Worm (Caenorhabditis elegans) whole organism, late embryonic: ENCODE results near the gene col-143.

ENCODE experiments used
- C38D4.7 ChIP-seq: fragments of 200-800 bp; sonication (Bioruptor generic); optimal IDR thresholded peaks from 2 replicates; lab custom pipeline; 2018; ENCODE audit warnings: mild to moderate bottlenecking, missing genetic modification characterization, moderate library complexity, missing compliant biosample characterization
- F13H6.1 ChIP-seq: sonication (generic microtip); optimal IDR thresholded peaks from 2 replicates; lab custom pipeline; 2016; ENCODE audit warnings: missing genetic modification characterization, missing compliant biosample characterization
- K02D7.2 ChIP-seq: sonication (generic microtip); optimal IDR thresholded peaks from 2 replicates; lab custom pipeline; 2017; ENCODE audit warnings: mild to moderate bottlenecking, missing genetic modification characterization, missing compliant biosample characterization
- T23F11.4 ChIP-seq: fragments of 200-800 bp; sonication (Bioruptor generic); optimal IDR thresholded peaks from 2 replicates; lab custom pipeline; 2018; ENCODE audit warnings: mild to moderate bottlenecking, missing genetic modification characterization, missing compliant biosample characterization
- ahr-1 ChIP-seq: sonication (generic microtip); optimal IDR thresholded peaks from 2 replicates; lab custom pipeline; 2016; ENCODE audit warnings: missing genetic modification characterization, missing compliant biosample characterization
- ama-1 ChIP-seq: fragments of 150-350 bp; optimal IDR thresholded peaks from 2 replicates; lab custom pipeline; 2014
- ceh-24 ChIP-seq: sonication (generic microtip); optimal IDR thresholded peaks from 2 replicates; lab custom pipeline; 2016; ENCODE audit warnings: mild to moderate bottlenecking, missing genetic modification characterization, missing compliant biosample characterization
- ceh-30 ChIP-seq: fragments of 150-350 bp; optimal IDR thresholded peaks from 2 replicates; lab custom pipeline; 2014; ENCODE audit warnings: missing biosample characterization, missing genetic modification characterization
- ceh-31 ChIP-seq: sonication (generic microtip); optimal IDR thresholded peaks from 2 replicates; lab custom pipeline; 2016; ENCODE audit warnings: missing genetic modification characterization, missing compliant biosample characterization
- ceh-34 ChIP-seq: sonication (generic microtip); optimal IDR thresholded peaks from 2 replicates; lab custom pipeline; 2016; ENCODE audit warnings: mild to moderate bottlenecking, missing genetic modification characterization, missing compliant biosample characterization
- ceh-6 ChIP-seq: fragments of 200-800 bp; sonication (Bioruptor generic); optimal IDR thresholded peaks from 2 replicates; lab custom pipeline; 2018; ENCODE audit warnings: mild to moderate bottlenecking, missing genetic modification characterization, missing compliant biosample characterization
- dmd-4 ChIP-seq: sonication (generic microtip); optimal IDR thresholded peaks from 2 replicates; lab custom pipeline; 2016; ENCODE audit warnings: borderline replicate concordance, missing genetic modification characterization, missing compliant biosample characterization
- dve-1 ChIP-seq: sonication (generic microtip); optimal IDR thresholded peaks from 2 replicates; lab custom pipeline; 2017; ENCODE audit warnings: antibody characterized with exemption, mild to moderate bottlenecking, missing genetic modification characterization, missing compliant biosample characterization
- elt-2 ChIP-seq: sonication (generic microtip); optimal IDR thresholded peaks from 2 replicates; lab custom pipeline; 2016; ENCODE audit warnings: missing genetic modification reagents, missing genetic modification characterization, missing compliant biosample characterization
- elt-4 ChIP-seq: sonication (generic microtip); optimal IDR thresholded peaks from 2 replicates; lab custom pipeline; 2016; ENCODE audit warnings: missing genetic modification characterization, missing compliant biosample characterization
- eyg-1 ChIP-seq: sonication (generic microtip); optimal IDR thresholded peaks from 2 replicates; lab custom pipeline; 2016; ENCODE audit warnings: missing genotype, missing genetic modification characterization, missing compliant biosample characterization
- fkh-10 ChIP-seq: fragments of 150-350 bp; optimal IDR thresholded peaks from 2 replicates; lab custom pipeline; 2014; ENCODE audit warnings: missing biosample characterization, missing genetic modification reagents, missing genetic modification characterization
- gmeb-2 ChIP-seq: sonication (generic microtip); optimal IDR thresholded peaks from 2 replicates; lab custom pipeline; 2016; ENCODE audit warnings: missing genetic modification characterization, inconsistent platforms, missing compliant biosample characterization
- hlh-13 ChIP-seq: fragments of 200-800 bp; sonication (Bioruptor generic); optimal IDR thresholded peaks from 2 replicates; lab custom pipeline; 2018; ENCODE audit warnings: mild to moderate bottlenecking, missing genetic modification characterization, missing compliant biosample characterization
- hlh-30 ChIP-seq: sonication (generic microtip); optimal IDR thresholded peaks from 2 replicates; lab custom pipeline; 2017; ENCODE audit warnings: antibody characterized with exemption, missing genetic modification characterization, missing compliant biosample characterization; ENCODE audit not compliant: insufficient read depth
- hlh-6 ChIP-seq: sonication (generic microtip); optimal IDR thresholded peaks from 2 replicates; lab custom pipeline; 2016; ENCODE audit warnings: missing genotype, missing genetic modification characterization, missing compliant biosample characterization
- hlh-8 ChIP-seq: sonication (generic microtip); optimal IDR thresholded peaks from 2 replicates; lab custom pipeline; 2016; ENCODE audit warnings: missing genotype, missing genetic modification characterization, missing compliant biosample characterization
- lin-11 ChIP-seq: fragments of 200-800 bp; sonication (Bioruptor generic); optimal IDR thresholded peaks from 2 replicates; lab custom pipeline; 2018; ENCODE audit warnings: mild to moderate bottlenecking, missing genetic modification characterization, missing compliant biosample characterization
- nfya-1 ChIP-seq: sonication (generic microtip); optimal IDR thresholded peaks from 2 replicates; lab custom pipeline; 2017; ENCODE audit warnings: missing genetic modification characterization, mild to moderate bottlenecking, missing compliant biosample characterization, antibody characterized with exemption, moderate library complexity
- nhr-11 ChIP-seq: fragments of 150-350 bp; optimal IDR thresholded peaks from 2 replicates; lab custom pipeline; 2014; ENCODE audit warnings: missing biosample characterization, missing genetic modification characterization
- nhr-232 ChIP-seq: sonication (generic microtip); optimal IDR thresholded peaks from 2 replicates; lab custom pipeline; 2016; ENCODE audit warnings: missing genetic modification characterization, missing compliant biosample characterization
- npax-4 ChIP-seq: sonication (generic microtip); optimal IDR thresholded peaks from 2 replicates; lab custom pipeline; 2016; ENCODE audit warnings: missing genetic modification characterization, missing compliant biosample characterization
- pat-9 ChIP-seq: fragments of 200-800 bp; sonication (Bioruptor generic); optimal IDR thresholded peaks from 2 replicates; lab custom pipeline; 2018; ENCODE audit warnings: mild to moderate bottlenecking, missing genetic modification characterization, moderate library complexity, missing compliant biosample characterization
- pha-2 ChIP-seq: sonication (generic microtip); optimal IDR thresholded peaks from 2 replicates; lab custom pipeline; 2017; ENCODE audit warnings: mild to moderate bottlenecking, missing genetic modification characterization, missing compliant biosample characterization
- pha-4 ChIP-seq: fragments of 150-350 bp; optimal IDR thresholded peaks from 2 replicates; lab custom pipeline; 2018; ENCODE audit warnings: missing biosample characterization, missing genetic modification reagents, missing genetic modification characterization
- pqm-1 ChIP-seq: sonication (generic microtip); optimal IDR thresholded peaks from 2 replicates; lab custom pipeline; 2016; ENCODE audit warnings: missing genetic modification characterization, missing compliant biosample characterization
- pros-1 ChIP-seq: fragments of 150-350 bp; optimal IDR thresholded peaks from 2 replicates; lab custom pipeline; 2014; ENCODE audit warnings: missing biosample characterization, missing genetic modification reagents, missing genetic modification characterization
- ref-2 ChIP-seq: sonication (generic microtip); optimal IDR thresholded peaks from 2 replicates; lab custom pipeline; 2016; ENCODE audit warnings: missing genetic modification characterization, missing compliant biosample characterization
- sdc-2 ChIP-seq: sonication (generic microtip); optimal IDR thresholded peaks from 2 replicates; lab custom pipeline; 2016; ENCODE audit warnings: missing genotype, missing genetic modification characterization, missing compliant biosample characterization
- sox-2 ChIP-seq: fragments of 200-800 bp; sonication (Bioruptor generic); IDR thresholded peaks from 2 replicates; pipeline ENCODE4 v1.3.6; 2022; ENCODE audit warnings: missing genetic modification reagents, missing genetic modification characterization, missing compliant biosample characterization
- syd-9 ChIP-seq: sonication (generic microtip); optimal IDR thresholded peaks from 2 replicates; lab custom pipeline; 2016; ENCODE audit warnings: mild to moderate bottlenecking, missing genetic modification characterization, moderate library complexity, missing compliant biosample characterization
- tbx-2 ChIP-seq: sonication (generic microtip); optimal IDR thresholded peaks from 2 replicates; lab custom pipeline; 2016; ENCODE audit warnings: missing genetic modification characterization, missing compliant biosample characterization
- tbx-7 ChIP-seq: sonication (generic microtip); optimal IDR thresholded peaks from 2 replicates; lab custom pipeline; 2016; ENCODE audit warnings: missing genotype, missing genetic modification characterization, missing compliant biosample characterization
- ttx-3 ChIP-seq: sonication (generic microtip); optimal IDR thresholded peaks from 2 replicates; lab custom pipeline; 2016; ENCODE audit warnings: missing genetic modification reagents, missing genetic modification characterization, missing compliant biosample characterization
- unc-3 ChIP-seq, 2 experiments: fragments of 200-800 bp in 1 of 2; sonication (Bioruptor generic) in 1 of 2; sonication (generic microtip) in 1 of 2; conservative IDR thresholded peaks in 1 of 2; optimal IDR thresholded peaks in 1 of 2; 2 replicates each; pipeline versions ENCODE4 v1.3.6 to Lab custom; 2016 to 2022; ENCODE audit warnings: missing compliant biosample characterization in 2 of 2, missing genetic modification characterization in 2 of 2, missing genetic modification reagents in 1 of 2
- unc-42 ChIP-seq: sonication (generic microtip); optimal IDR thresholded peaks from 2 replicates; lab custom pipeline; 2016; ENCODE audit warnings: missing genotype, missing genetic modification characterization, missing compliant biosample characterization
- unc-55 ChIP-seq: sonication (generic microtip); optimal IDR thresholded peaks from 2 replicates; lab custom pipeline; 2017; ENCODE audit warnings: missing biosample characterization, missing genetic modification reagents, missing genetic modification characterization
- zip-5 ChIP-seq: sonication (generic microtip); optimal IDR thresholded peaks from 2 replicates; lab custom pipeline; 2016; ENCODE audit warnings: missing genetic modification characterization, missing compliant biosample characterization

The col-143 gene

DNA sequence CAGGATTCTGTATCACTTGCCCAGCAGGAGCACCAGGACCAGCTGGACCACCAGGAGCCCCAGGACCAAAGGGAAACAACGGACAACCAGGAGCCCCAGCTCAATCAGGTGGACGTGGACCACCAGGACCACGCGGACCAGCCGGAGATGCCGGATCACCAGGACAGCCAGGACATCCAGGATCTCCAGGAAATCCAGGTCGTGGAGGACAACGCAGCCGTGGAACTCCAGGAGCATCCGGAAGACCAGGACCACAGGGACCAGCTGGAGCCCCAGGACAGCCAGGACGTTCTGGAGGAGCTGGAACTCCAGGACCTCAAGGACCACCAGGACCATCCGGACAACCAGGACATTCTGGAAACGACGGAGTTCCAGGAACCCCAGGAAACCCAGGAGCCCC, 601 bp downstream of the col-143 start:
- TF ChIP-seq tbx-2 (tag; lab: Kevin White, UChicago) = no peak
- no peak for TF ChIP-seq nfya-1 (tag; lab: Kevin White, UChicago)
- no peak for TF ChIP-seq nhr-232
- no peak for TF ChIP-seq syd-9 (tag; lab: Kevin White, UChicago)
- no peak for TF ChIP-seq hlh-13
- TF ChIP-seq zip-5 = no peak
- TF ChIP-seq ceh-24 (tag; lab: Kevin White, UChicago) = no peak
- no peak for TF ChIP-seq pha-2 (tag; lab: Kevin White, UChicago)
- TF ChIP-seq pros-1 (tag; lab: Kevin White, UChicago) = no peak
- no peak for TF ChIP-seq lin-11 (tag; lab: Kevin White, UChicago)
- TF ChIP-seq npax-4 (tag; lab: Kevin White, UChicago) = no peak
- TF ChIP-seq hlh-8 (tag; lab: Kevin White, UChicago) = no peak
- TF ChIP-seq tbx-7 (tag; lab: Kevin White, UChicago) = no peak
- TF ChIP-seq dmd-4 (tag; lab: Kevin White, UChicago) = no peak
- TF ChIP-seq nhr-11 (tag; lab: Kevin White, UChicago) = no peak
- TF ChIP-seq sox-2 (GFP tag; lab: Robert Waterston, UW) = no peak
- no peak for TF ChIP-seq ceh-6 (GFP tag; lab: Kevin White, UChicago)
- TF ChIP-seq gmeb-2 (tag; lab: Kevin White, UChicago) = no peak
- TF ChIP-seq fkh-10 (GFP tag; lab: Kevin White, UChicago) = no peak

DNA sequence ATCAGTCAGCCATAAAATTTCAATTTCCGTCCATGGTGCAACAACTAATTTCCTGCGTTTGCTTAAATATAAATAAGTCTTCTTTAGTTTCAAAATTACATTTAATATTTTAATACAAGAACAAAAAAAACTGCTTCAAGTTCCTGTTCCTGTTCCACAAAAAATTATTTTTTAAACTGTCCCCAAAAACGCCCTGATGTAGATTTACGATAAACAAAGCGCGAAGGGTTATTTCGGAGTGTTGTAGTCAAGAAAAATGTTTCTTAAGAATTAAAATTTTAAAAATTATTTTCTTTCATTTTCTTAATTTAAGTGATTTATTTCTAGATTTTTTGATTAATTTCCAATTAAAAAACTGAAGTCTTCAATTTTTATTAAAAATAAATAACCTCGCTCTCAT, 3.2 kb downstream of the col-143 start, which contains the start of gene T15B7.15:
Gene T15B7.15, minus strand, starts transcription at position 67 of the 400 bp plus-strand sequence.
- TF ChIP-seq ceh-31 (tag; lab: Kevin White, UChicago) (no peak), unc-42 (tag; lab: Kevin White, UChicago) (no peak), ahr-1 (no peak), pqm-1 (tag; lab: Kevin White, UChicago) (no peak), T23F11.4 (no peak), elt-4 (tag; lab: Kevin White, UChicago) (no peak), C38D4.7 (no peak), syd-9 (tag; lab: Kevin White, UChicago) (no peak), unc-3 (GFP tag; conservative IDR thresholded peaks at IDR 0.05; lab: Robert Waterston, UW) (no peak), unc-3 (tag; optimal IDR thresholded peaks at IDR 0.05; lab: Kevin White, UChicago) (no peak), hlh-30 (no peak), elt-2 (tag; lab: Kevin White, UChicago) (no peak), ama-1 (lab: Kevin White, UChicago) (no peak), ceh-30 (tag; lab: Kevin White, UChicago) (no peak)

DNA sequence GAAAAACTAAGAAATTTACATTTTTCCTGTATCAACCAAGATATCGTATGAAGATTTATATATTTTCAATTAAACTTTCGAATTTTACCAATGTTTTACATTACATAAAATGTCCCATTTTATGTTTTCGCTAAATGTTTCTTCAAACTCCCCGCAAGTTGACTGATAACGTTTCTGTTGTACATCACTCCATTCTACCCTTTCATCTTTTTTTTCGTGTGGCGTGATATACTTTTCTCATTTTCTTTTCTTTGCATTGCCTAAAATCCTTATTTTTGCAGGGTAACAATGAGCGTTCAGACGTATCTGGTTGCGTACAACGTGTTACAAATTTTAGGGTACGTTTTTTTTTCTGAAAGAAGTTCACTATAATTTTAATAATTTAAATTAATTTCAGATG, 3.6 kb downstream of the col-143 start, which contains the start of gene hpo-8:
Gene hpo-8, plus strand, starts transcription at position 282 of the 400 bp plus-strand sequence.
- TF ChIP-seq tbx-2 (tag; lab: Kevin White, UChicago) = no peak
- no peak for TF ChIP-seq eyg-1 (tag; lab: Kevin White, UChicago)
- TF ChIP-seq pha-2 (tag; lab: Kevin White, UChicago) = no peak
- no peak for TF ChIP-seq ahr-1
- no peak for TF ChIP-seq ceh-30 (tag; lab: Kevin White, UChicago)
- no peak for TF ChIP-seq dve-1
- TF ChIP-seq ttx-3 (tag; lab: Kevin White, UChicago) = no peak
- TF ChIP-seq unc-55 = no peak
- no peak for TF ChIP-seq hlh-6
- TF ChIP-seq ref-2 (tag; lab: Kevin White, UChicago) = no peak
- TF ChIP-seq ceh-34 (tag; lab: Kevin White, UChicago) = no peak
- TF ChIP-seq gmeb-2 (tag; lab: Kevin White, UChicago) = no peak
- TF ChIP-seq F13H6.1 = no peak
- no peak for TF ChIP-seq pha-4
- no peak for TF ChIP-seq pat-9
- TF ChIP-seq sdc-2 (tag; lab: Kevin White, UChicago) = no peak
- TF ChIP-seq K02D7.2 = no peak
- TF ChIP-seq ceh-31 (tag; lab: Kevin White, UChicago) = no peak
- TF ChIP-seq, all 69 proteins: peak for 0
